Worm (Caenorhabditis elegans) whole organism, young adult: ENCODE measurements around the gene C49A9.5.
A peak's percentile ranks its signal among the peaks of the same experiment; 100 is the strongest.
"Not testable (repeated sequence)": the region's sequence is repeated elsewhere in the genome, so short reads cannot be mapped to it uniquely, and the experiment has no call there.

Source experiments
- B0261.1 ChIP-seq: sonication (generic microtip); optimal IDR thresholded peaks from 2 replicates; lab custom pipeline; 2016; ENCODE audit warnings: mild to moderate bottlenecking, missing genetic modification characterization, moderate library complexity, missing compliant biosample characterization
- B0336.3 ChIP-seq: fragments of 200-800 bp; sonication (Bioruptor generic); IDR thresholded peaks from 2 replicates; pipeline ENCODE4 v1.3.6; 2022; ENCODE audit warnings: missing genetic modification characterization, missing compliant biosample characterization
- C17E4.6 ChIP-seq: fragments of 200-800 bp; sonication (Bioruptor generic); IDR thresholded peaks from 2 replicates; pipeline ENCODE4 v1.3.6; 2022; ENCODE audit warnings: missing genetic modification reagents, missing genetic modification characterization, missing compliant biosample characterization
- F39B2.1 ChIP-seq: fragments of 200-800 bp; sonication (Bioruptor generic); IDR thresholded peaks from 2 replicates; pipeline ENCODE4 v1.3.6; 2022; ENCODE audit warnings: missing genetic modification reagents, missing genetic modification characterization, missing compliant biosample characterization
- F49E8.2 ChIP-seq: sonication (generic microtip); optimal IDR thresholded peaks from 3 replicates; lab custom pipeline; 2017; ENCODE audit warnings: missing genetic modification characterization, mild to moderate bottlenecking, missing compliant biosample characterization, antibody characterized with exemption, moderate library complexity; ENCODE audit not compliant: insufficient read depth
- Y79H2A.3 ChIP-seq: fragments of 200-800 bp; sonication (Bioruptor generic); conservative IDR thresholded peaks from 2 replicates; pipeline ENCODE4 v1.3.6; 2022; ENCODE audit warnings: missing genetic modification reagents, missing genetic modification characterization, missing compliant biosample characterization
- akir-1 ChIP-seq: fragments of 200-800 bp; sonication (Bioruptor generic); optimal IDR thresholded peaks from 2 replicates; lab custom pipeline; 2018; ENCODE audit warnings: mild to moderate bottlenecking, missing genetic modification characterization, moderate library complexity, missing compliant biosample characterization
- atf-7 ChIP-seq: sonication (generic microtip); optimal IDR thresholded peaks from 2 replicates; lab custom pipeline; 2017; ENCODE audit warnings: mild to moderate bottlenecking, missing genetic modification characterization, missing compliant biosample characterization
- cebp-2 ChIP-seq: fragments of 200-800 bp; sonication (Bioruptor generic); IDR thresholded peaks from 2 replicates; pipeline ENCODE4 v1.3.6; 2022; ENCODE audit warnings: missing genetic modification characterization, missing compliant biosample characterization
- ceh-100 ChIP-seq: fragments of 200-800 bp; sonication (Bioruptor generic); IDR thresholded peaks from 2 replicates; pipeline ENCODE4 v1.3.6; 2022; ENCODE audit warnings: missing genetic modification reagents, missing genetic modification characterization, missing compliant biosample characterization
- ceh-27 ChIP-seq: fragments of 200-800 bp; sonication (Bioruptor generic); optimal IDR thresholded peaks from 2 replicates; lab custom pipeline; 2018; ENCODE audit warnings: mild to moderate bottlenecking, missing genetic modification characterization, moderate library complexity, missing compliant biosample characterization
- ceh-40 ChIP-seq: fragments of 200-800 bp; sonication (Bioruptor generic); IDR thresholded peaks from 2 replicates; pipeline ENCODE4 v1.3.6; 2022; ENCODE audit warnings: missing genetic modification characterization, missing compliant biosample characterization
- chd-7 ChIP-seq: sonication (generic microtip); optimal IDR thresholded peaks from 2 replicates; lab custom pipeline; 2016; ENCODE audit warnings: mild to moderate bottlenecking, missing genetic modification characterization, moderate library complexity, missing compliant biosample characterization
- dpl-1 ChIP-seq: fragments of 150-350 bp; optimal IDR thresholded peaks from 2 replicates; lab custom pipeline; 2014; ENCODE audit warnings: missing biosample characterization, missing genetic modification reagents, missing genetic modification characterization
- gei-17 ChIP-seq: fragments of 200-800 bp; sonication (Bioruptor generic); optimal IDR thresholded peaks from 2 replicates; lab custom pipeline; 2018; ENCODE audit warnings: mild to moderate bottlenecking, missing genetic modification characterization, missing compliant biosample characterization
- hlh-26 ChIP-seq: fragments of 200-800 bp; sonication (Bioruptor generic); conservative IDR thresholded peaks from 2 replicates; pipeline ENCODE4 v1.3.6; 2022; ENCODE audit warnings: missing genetic modification reagents, missing genetic modification characterization, missing compliant biosample characterization
- hmg-1.2 ChIP-seq: fragments of 200-800 bp; sonication (Bioruptor generic); IDR thresholded peaks from 2 replicates; pipeline ENCODE4 v1.3.6; 2022; ENCODE audit warnings: missing genetic modification reagents, missing genetic modification characterization, missing compliant biosample characterization
- hmg-20 ChIP-seq: fragments of 200-800 bp; sonication (Bioruptor generic); IDR thresholded peaks from 2 replicates; pipeline ENCODE4 v1.3.6; 2022; ENCODE audit warnings: missing genetic modification reagents, missing genetic modification characterization, missing compliant biosample characterization
- let-526 ChIP-seq: fragments of 200-800 bp; sonication (Bioruptor generic); IDR thresholded peaks from 2 replicates; pipeline ENCODE4 v1.3.6; 2022; ENCODE audit warnings: missing genetic modification reagents, missing genetic modification characterization, missing compliant biosample characterization
- lin-35 ChIP-seq, 3 experiments: fragments of 150-350 bp in 2 of 3; sonication (generic microtip) in 1 of 3; optimal IDR thresholded peaks; 2 replicates each; lab custom pipeline; 2014 to 2018; ENCODE audit warnings: missing biosample characterization in 3 of 3, missing genetic modification characterization in 3 of 3, missing genetic modification reagents in 3 of 3
- lsl-1 ChIP-seq: fragments of 200-800 bp; sonication (Bioruptor generic); optimal IDR thresholded peaks from 2 replicates; lab custom pipeline; 2018; ENCODE audit warnings: mild to moderate bottlenecking, missing genetic modification characterization, moderate library complexity, missing compliant biosample characterization
- madf-6 ChIP-seq: fragments of 200-800 bp; sonication (Bioruptor generic); IDR thresholded peaks from 2 replicates; pipeline ENCODE4 v1.3.6; 2022; ENCODE audit warnings: missing genetic modification reagents, missing genetic modification characterization, missing compliant biosample characterization
- nhr-120 ChIP-seq: fragments of 200-800 bp; sonication (Bioruptor generic); IDR thresholded peaks from 2 replicates; pipeline ENCODE4 v1.3.6; 2022; ENCODE audit warnings: missing genetic modification characterization, missing compliant biosample characterization
- nhr-27 ChIP-seq: fragments of 200-800 bp; sonication (Bioruptor generic); optimal IDR thresholded peaks from 2 replicates; lab custom pipeline; 2018; ENCODE audit warnings: mild to moderate bottlenecking, missing genetic modification characterization, moderate library complexity, missing compliant biosample characterization
- nhr-80 ChIP-seq: sonication (generic microtip); optimal IDR thresholded peaks from 2 replicates; lab custom pipeline; 2016; ENCODE audit warnings: missing genetic modification characterization, missing compliant biosample characterization
- rec-8 ChIP-seq, 2 experiments: sonication (generic microtip); optimal IDR thresholded peaks; 2 replicates each; lab custom pipeline; 2016; ENCODE audit warnings: mild to moderate bottlenecking in 2 of 2, missing genetic modification characterization in 2 of 2, missing genetic modification reagents in 2 of 2, missing genotype in 2 of 2, missing biosample characterization in 1 of 2, missing compliant biosample characterization in 1 of 2, moderate library complexity in 1 of 2
- sptf-2 ChIP-seq: fragments of 200-800 bp; sonication (Bioruptor generic); optimal IDR thresholded peaks from 2 replicates; lab custom pipeline; 2018; ENCODE audit warnings: mild to moderate bottlenecking, missing genetic modification characterization, missing compliant biosample characterization
- tbx-9 ChIP-seq: sonication (generic microtip); optimal IDR thresholded peaks from 2 replicates; lab custom pipeline; 2016; ENCODE audit warnings: borderline replicate concordance, missing genetic modification characterization, inconsistent platforms, missing compliant biosample characterization
- unc-130 ChIP-seq: sonication (generic microtip); optimal IDR thresholded peaks from 2 replicates; lab custom pipeline; 2016; ENCODE audit warnings: missing genetic modification reagents, missing genetic modification characterization, missing compliant biosample characterization

Gene C49A9.5

DNA sequence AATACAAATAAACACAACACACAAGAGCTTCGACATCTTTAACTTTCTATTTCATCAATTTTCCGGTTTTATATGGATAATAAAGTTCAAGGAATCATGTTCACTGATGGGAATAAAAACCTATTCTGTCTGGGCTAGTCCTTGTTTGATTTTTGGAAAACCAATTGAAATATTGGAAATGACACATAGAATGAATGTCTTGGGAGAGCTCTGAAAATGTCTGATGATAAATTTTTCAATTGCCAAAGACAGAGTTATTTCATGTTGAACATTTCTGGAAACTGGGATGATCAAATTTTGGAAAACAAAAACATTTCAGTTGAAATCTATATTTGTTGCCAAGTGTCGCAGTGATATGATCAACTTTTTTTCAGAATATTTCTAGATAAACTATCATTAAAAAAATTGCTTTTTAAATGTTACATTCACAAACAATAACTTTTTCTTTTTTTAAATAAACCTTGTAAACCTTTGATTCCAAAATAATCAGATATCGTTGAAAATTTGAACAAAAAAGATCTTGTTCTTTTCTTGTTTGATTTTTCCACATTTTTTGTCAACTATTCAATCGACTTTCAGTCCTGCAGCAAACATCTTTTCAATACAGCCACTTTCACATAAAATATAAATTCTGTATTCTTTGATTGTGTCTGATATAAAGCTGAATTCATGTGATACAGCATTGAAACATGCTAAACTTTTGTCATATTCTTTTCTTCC is 24.2 kb downstream of the C49A9.5 start, which contains the start of the genes F58F9.6 and F58F9.8:
Gene F58F9.6, minus strand, starts transcription at position 101 of the 720 bp plus-strand sequence.
Gene F58F9.8, plus strand, starts transcription at position 670 of the 720 bp plus-strand sequence.
- TF ChIP-seq hmg-20 (GFP tag; lab: Robert Waterston, UW): no peak
- no peak for TF ChIP-seq B0336.3 (GFP tag; lab: Robert Waterston, UW)
- TF ChIP-seq F39B2.1: no peak
- TF ChIP-seq lsl-1 (GFP tag; lab: Kevin White, UChicago): no peak
- TF ChIP-seq sptf-2: no peak
- TF ChIP-seq akir-1 (GFP tag; lab: Kevin White, UChicago): no peak
- TF ChIP-seq madf-6: no peak
- no peak for TF ChIP-seq ceh-100 (GFP tag; lab: Robert Waterston, UW)
- no peak for TF ChIP-seq chd-7 (tag; lab: Kevin White, UChicago)
- TF ChIP-seq gei-17: no peak
- TF ChIP-seq F49E8.2 (tag; lab: Kevin White, UChicago): no peak
- TF ChIP-seq let-526: no peak
- TF ChIP-seq hmg-1.2 (GFP tag; lab: Robert Waterston, UW): no peak
- no peak for TF ChIP-seq tbx-9 (tag; lab: Kevin White, UChicago)
- no peak for TF ChIP-seq unc-130 (GFP tag; lab: Kevin White, UChicago)

DNA sequence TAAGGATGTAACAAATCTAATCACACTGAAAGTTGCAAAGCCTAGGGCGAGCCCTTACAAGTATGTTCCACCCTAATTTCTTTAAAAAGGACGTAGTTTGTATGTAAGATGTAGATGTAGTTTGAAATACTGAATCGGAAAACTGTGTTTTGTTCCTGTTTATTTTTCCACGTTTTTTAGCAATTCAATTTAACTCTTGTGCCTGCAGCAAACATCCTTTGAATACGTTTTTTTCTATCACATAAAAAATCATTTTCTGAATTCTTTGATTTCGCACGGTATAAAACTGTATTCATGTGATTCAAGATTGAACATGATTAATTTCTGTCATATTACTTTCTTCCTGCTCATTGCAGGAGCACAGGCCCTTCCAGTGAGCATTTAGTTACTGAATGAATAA is 26.5 kb downstream of the C49A9.5 start, which contains the start of gene F58F9.9:
Gene F58F9.9, plus strand, starts transcription at position 301 of the 400 bp plus-strand sequence.
- TF ChIP-seq C17E4.6 (GFP tag; lab: Robert Waterston, UW) (no peak), hlh-26 (no peak), atf-7 (tag; lab: Kevin White, UChicago) (no peak), ceh-27 (GFP tag; lab: Kevin White, UChicago) (no peak), rec-8 (tag; optimal IDR thresholded peaks at IDR 0.05; lab: Kevin White, UChicago) (no peak), B0261.1 (tag; lab: Kevin White, UChicago) (no peak), lin-35 (GFP tag; optimal IDR thresholded peaks at IDR 0.05; lab: Kevin White, UChicago) (no peak), gei-17 (no peak), cebp-2 (GFP tag; lab: Robert Waterston, UW) (no peak), Y79H2A.3 (GFP tag; lab: Robert Waterston, UW) (no peak)

DNA sequence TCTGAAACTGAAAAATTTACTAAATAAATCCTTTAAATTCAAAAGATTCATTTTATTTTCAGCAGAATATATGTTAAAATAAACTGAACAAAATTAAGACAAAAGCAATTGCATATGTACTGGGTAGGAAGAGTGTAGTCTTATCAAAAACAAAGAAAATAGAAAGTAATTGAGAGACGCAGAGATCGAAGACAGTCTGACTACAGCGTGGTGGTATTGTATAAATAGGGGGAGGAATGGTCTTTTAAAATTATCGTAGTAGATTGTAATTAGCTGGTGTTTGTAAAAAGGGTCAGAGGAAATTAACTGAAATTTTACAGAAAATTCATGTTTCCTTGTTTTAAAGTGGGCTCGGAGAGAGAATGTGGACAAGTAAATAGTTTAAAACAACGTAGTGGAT is 35.0 kb downstream of the C49A9.5 start, which contains the start of gene acox-3:
Gene acox-3, minus strand, starts transcription at position 7 of the 400 bp plus-strand sequence.
- TF ChIP-seq nhr-80 (tag; lab: Kevin White, UChicago) (peak; percentile 18), nhr-120 (GFP tag; lab: Robert Waterston, UW) (no peak)

DNA sequence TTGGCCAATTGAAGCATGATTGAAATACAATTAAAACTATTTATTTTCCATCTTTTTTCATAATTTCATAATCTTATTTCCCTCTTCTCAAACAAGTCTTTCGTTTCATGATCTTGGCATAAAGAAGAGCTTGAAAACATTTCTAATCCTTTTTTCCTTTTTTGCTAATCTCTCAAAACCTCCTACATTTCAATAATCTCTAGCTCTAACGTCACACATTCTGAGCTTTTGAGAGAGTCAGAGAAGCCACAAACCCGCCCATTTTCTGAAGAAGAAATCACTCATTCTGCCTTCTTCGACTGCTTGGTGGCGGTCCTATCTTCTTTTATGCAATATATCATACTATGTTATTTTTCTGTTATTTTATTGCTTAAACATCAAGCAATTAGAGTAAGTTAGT is 36.1 kb downstream of the C49A9.5 start, which contains the start of gene F58F9.1:
Gene F58F9.1, plus strand, starts transcription at position 251 of the 400 bp plus-strand sequence.
- TF ChIP-seq F39B2.1: no peak

DNA sequence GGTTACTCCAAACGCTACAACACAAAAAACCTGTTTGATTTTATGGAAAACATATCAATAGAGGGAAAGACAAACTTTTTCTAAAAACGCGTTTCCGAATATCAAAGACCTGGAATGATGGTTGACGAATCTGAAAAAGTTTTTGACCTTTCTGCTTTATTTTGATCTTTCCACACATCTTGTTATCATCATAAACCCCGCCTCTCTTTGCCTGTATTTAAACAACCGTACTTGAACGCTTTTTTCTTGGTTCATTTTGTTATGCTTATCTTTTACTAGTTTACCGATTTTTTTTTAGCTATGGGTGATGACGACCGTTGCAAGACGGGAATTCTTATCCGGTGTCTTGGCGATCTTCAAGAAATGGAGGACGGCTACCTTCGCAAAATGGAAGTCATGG is 39.5 kb downstream of the C49A9.5 start, which contains the start of gene T13A10.2:
Gene T13A10.2, plus strand, starts transcription at position 301 of the 400 bp plus-strand sequence.
- not testable (repeated sequence) for TF ChIP-seq dpl-1 (GFP tag; lab: Kevin White, UChicago); nhr-27 (tag; lab: Kevin White, UChicago); ceh-40
